Fruit fly (Drosophila melanogaster) whole organism, prepupa: ENCODE data around the gene emc.

ENCODE experiments used
- Blimp-1 ChIP-seq: fragments of 200-800 bp; sonication (Bioruptor generic); optimal IDR thresholded peaks from 3 replicates; lab custom pipeline; 2017; ENCODE audit warnings: missing biosample characterization, missing genetic modification characterization, mild to moderate bottlenecking, moderate library complexity, missing genetic modification reagents
- CG10631 ChIP-seq: fragments of 200-800 bp; sonication (Bioruptor generic); optimal IDR thresholded peaks from 2 replicates; lab custom pipeline; 2016; ENCODE audit warnings: missing biosample characterization, missing genetic modification characterization
- CG11294 ChIP-seq: fragments of 200-800 bp; sonication (Bioruptor generic); IDR thresholded peaks from 2 replicates; pipeline ENCODE4 v1.3.6; 2022; ENCODE audit warnings: missing biosample characterization, missing genetic modification characterization
- CG11762 ChIP-seq: fragments of 200-800 bp; sonication (Bioruptor generic); optimal IDR thresholded peaks from 3 replicates; lab custom pipeline; 2016; ENCODE audit warnings: missing biosample characterization, missing genetic modification characterization; ENCODE audit not compliant: insufficient read depth
- CG11902 ChIP-seq: fragments of 200-800 bp; sonication (Bioruptor generic); optimal IDR thresholded peaks from 3 replicates; lab custom pipeline; 2016; ENCODE audit warnings: missing biosample characterization, missing genetic modification characterization
- CG15336 ChIP-seq: fragments of 200-800 bp; sonication (Bioruptor generic); IDR thresholded peaks from 2 replicates; pipeline ENCODE4 v1.3.6; 2022; ENCODE audit warnings: missing biosample characterization, missing genetic modification characterization
- CG16779 ChIP-seq: fragments of 200-800 bp; sonication (Bioruptor generic); optimal IDR thresholded peaks from 3 replicates; lab custom pipeline; 2017; ENCODE audit warnings: missing biosample characterization, mild to moderate bottlenecking, missing genetic modification characterization
- CG31627 ChIP-seq: fragments of 200-800 bp; sonication (Bioruptor generic); optimal IDR thresholded peaks from 3 replicates; lab custom pipeline; 2016; ENCODE audit warnings: missing biosample characterization, missing genetic modification characterization
- CG32006 ChIP-seq: fragments of 200-800 bp; sonication (Bioruptor generic); optimal IDR thresholded peaks from 3 replicates; lab custom pipeline; 2017; ENCODE audit warnings: missing biosample characterization, mild to moderate bottlenecking, missing genetic modification characterization
- CG3919 ChIP-seq: fragments of 200-800 bp; sonication (Bioruptor generic); optimal IDR thresholded peaks from 3 replicates; lab custom pipeline; 2016; ENCODE audit warnings: missing biosample characterization, missing genetic modification characterization
- CG4318 ChIP-seq: fragments of 200-800 bp; sonication (Bioruptor generic); optimal IDR thresholded peaks from 3 replicates; lab custom pipeline; 2017; ENCODE audit warnings: missing biosample characterization, mild to moderate bottlenecking, missing genetic modification characterization
- CG6163 ChIP-seq: fragments of 200-800 bp; sonication (Bioruptor generic); IDR thresholded peaks from 3 replicates; pipeline ENCODE4 v1.3.6; 2022; ENCODE audit warnings: missing biosample characterization, missing genetic modification characterization
- CG6276 ChIP-seq: fragments of 200-800 bp; sonication (Bioruptor generic); optimal IDR thresholded peaks from 2 replicates; lab custom pipeline; 2017; ENCODE audit warnings: missing biosample characterization, mild to moderate bottlenecking, missing genetic modification characterization
- CG6792 ChIP-seq: fragments of 200-800 bp; sonication (Bioruptor generic); optimal IDR thresholded peaks from 3 replicates; lab custom pipeline; 2016; ENCODE audit warnings: missing biosample characterization, missing genetic modification characterization
- CG6808 ChIP-seq: fragments of 200-800 bp; sonication (Bioruptor generic); optimal IDR thresholded peaks from 3 replicates; lab custom pipeline; 2017; ENCODE audit warnings: missing biosample characterization, missing genetic modification characterization, mild to moderate bottlenecking, moderate library complexity, missing genetic modification reagents
- CG6854 ChIP-seq: fragments of 200-800 bp; sonication (Bioruptor generic); optimal IDR thresholded peaks from 2 replicates; lab custom pipeline; 2017; ENCODE audit warnings: missing biosample characterization, mild to moderate bottlenecking, missing genetic modification characterization
- CG7368 ChIP-seq: fragments of 200-800 bp; sonication (Bioruptor generic); optimal IDR thresholded peaks from 3 replicates; lab custom pipeline; 2016; ENCODE audit warnings: missing biosample characterization, missing genetic modification characterization
- CG8119 ChIP-seq: fragments of 200-800 bp; sonication (Bioruptor generic); IDR thresholded peaks from 3 replicates; pipeline ENCODE4 v1.3.6; 2022; ENCODE audit warnings: missing biosample characterization, missing genetic modification characterization
- CG8319 ChIP-seq: fragments of 200-800 bp; sonication (Bioruptor generic); optimal IDR thresholded peaks from 3 replicates; lab custom pipeline; 2016; ENCODE audit warnings: missing biosample characterization, missing genetic modification characterization
- CG8632 ChIP-seq: fragments of 200-800 bp; sonication (Bioruptor generic); optimal IDR thresholded peaks from 3 replicates; lab custom pipeline; 2016; ENCODE audit warnings: missing biosample characterization, missing genetic modification characterization
- Eip75B ChIP-seq: fragments of 200-800 bp; sonication (Bioruptor generic); optimal IDR thresholded peaks from 3 replicates; lab custom pipeline; 2016; ENCODE audit warnings: missing biosample characterization, missing genetic modification characterization
- Eip78C ChIP-seq: fragments of 200-800 bp; sonication (Bioruptor generic); peaks from one replicate; lab custom pipeline; 2016; ENCODE audit warnings: missing biosample characterization, missing genetic modification characterization
- Eip93F ChIP-seq: fragments of 200-800 bp; sonication (Bioruptor generic); optimal IDR thresholded peaks from 2 replicates; lab custom pipeline; 2016; ENCODE audit warnings: missing biosample characterization, mild to moderate bottlenecking, missing genetic modification characterization
- Ets96B ChIP-seq: fragments of 200-800 bp; optimal IDR thresholded peaks from 2 replicates; lab custom pipeline; 2019; ENCODE audit warnings: missing biosample characterization, mild to moderate bottlenecking, missing genetic modification characterization, moderate library complexity
- Gug ChIP-seq: fragments of 200-800 bp; sonication (Bioruptor generic); IDR thresholded peaks from 2 replicates; pipeline ENCODE4 v1.3.6; 2022; ENCODE audit warnings: missing biosample characterization, missing genetic modification characterization
- Hr38 ChIP-seq: sonication (Bioruptor generic); optimal IDR thresholded peaks from 2 replicates; lab custom pipeline; 2016; ENCODE audit warnings: missing biosample characterization, missing genetic modification characterization
- Lpt ChIP-seq: fragments of 200-800 bp; sonication (Bioruptor generic); optimal IDR thresholded peaks from 3 replicates; lab custom pipeline; 2016; ENCODE audit warnings: missing biosample characterization, missing genetic modification characterization
- Met ChIP-seq: fragments of 200-800 bp; sonication (Bioruptor generic); optimal IDR thresholded peaks from 3 replicates; lab custom pipeline; 2016; ENCODE audit warnings: missing biosample characterization, missing genetic modification characterization
- OdsH ChIP-seq: fragments of 200-800 bp; sonication (Bioruptor generic); optimal IDR thresholded peaks from 3 replicates; lab custom pipeline; 2016; ENCODE audit warnings: missing biosample characterization, missing genetic modification characterization
- Smox ChIP-seq: fragments of 200-800 bp; sonication (Bioruptor generic); optimal IDR thresholded peaks from 3 replicates; lab custom pipeline; 2016; ENCODE audit warnings: missing biosample characterization, missing genetic modification characterization
- Sox14 ChIP-seq: fragments of 200-800 bp; sonication (Bioruptor generic); optimal IDR thresholded peaks from 3 replicates; lab custom pipeline; 2016; ENCODE audit warnings: missing biosample characterization, missing genetic modification characterization
- Sox15 ChIP-seq: fragments of 200-800 bp; sonication (Bioruptor generic); optimal IDR thresholded peaks from 3 replicates; lab custom pipeline; 2016; ENCODE audit warnings: missing biosample characterization, missing genetic modification characterization
- achi ChIP-seq: fragments of 200-800 bp; sonication (Bioruptor generic); optimal IDR thresholded peaks from 3 replicates; lab custom pipeline; 2016; ENCODE audit warnings: missing biosample characterization, missing genetic modification characterization
- acj6 ChIP-seq: fragments of 200-800 bp; sonication (Bioruptor generic); optimal IDR thresholded peaks from 3 replicates; lab custom pipeline; 2016; ENCODE audit warnings: missing biosample characterization, missing genetic modification characterization
- cyc ChIP-seq: fragments of 200-800 bp; sonication (Bioruptor generic); optimal IDR thresholded peaks from 3 replicates; lab custom pipeline; 2016; ENCODE audit warnings: missing biosample characterization, missing genetic modification characterization
- dsx ChIP-seq: fragments of 200-800 bp; optimal IDR thresholded peaks from 3 replicates; lab custom pipeline; 2019; ENCODE audit warnings: missing biosample characterization, mild to moderate bottlenecking, missing genetic modification characterization, moderate library complexity; ENCODE audit not compliant: poor library complexity, severe bottlenecking
- eg ChIP-seq: fragments of 200-800 bp; sonication (Bioruptor generic); IDR thresholded peaks from 3 replicates; pipeline ENCODE4 v1.3.6; 2022; ENCODE audit warnings: missing biosample characterization, missing genetic modification characterization
- fd59A ChIP-seq: fragments of 200-800 bp; sonication (Bioruptor generic); optimal IDR thresholded peaks from 2 replicates; lab custom pipeline; 2017; ENCODE audit warnings: missing biosample characterization, mild to moderate bottlenecking, missing genetic modification characterization, missing genetic modification reagents
- fd85E ChIP-seq: fragments of 200-800 bp; sonication (Bioruptor generic); optimal IDR thresholded peaks from 3 replicates; lab custom pipeline; 2016; ENCODE audit warnings: missing biosample characterization, missing genetic modification characterization
- fkh ChIP-seq: fragments of 200-800 bp; sonication (Bioruptor generic); optimal IDR thresholded peaks from 3 replicates; lab custom pipeline; 2017; ENCODE audit warnings: missing biosample characterization, mild to moderate bottlenecking, missing genetic modification characterization, moderate library complexity
- lz ChIP-seq: fragments of 200-800 bp; sonication (Bioruptor generic); optimal IDR thresholded peaks from 3 replicates; lab custom pipeline; 2016; ENCODE audit warnings: missing biosample characterization, missing genetic modification characterization
- net ChIP-seq: fragments of 200-800 bp; sonication (Bioruptor generic); optimal IDR thresholded peaks from 3 replicates; lab custom pipeline; 2016; ENCODE audit warnings: missing biosample characterization, missing genetic modification characterization
- salr ChIP-seq, 2 experiments: fragments of 200-800 bp; sonication (Bioruptor generic); optimal IDR thresholded peaks; 3 replicates each; lab custom pipeline; 2016 to 2018; ENCODE audit warnings: missing biosample characterization in 2 of 2, missing genetic modification characterization in 2 of 2, mild to moderate bottlenecking in 1 of 2
- spab ChIP-seq: fragments of 200-800 bp; sonication (Bioruptor generic); optimal IDR thresholded peaks from 2 replicates; lab custom pipeline; 2017; ENCODE audit warnings: missing biosample characterization, mild to moderate bottlenecking, missing genetic modification characterization, missing genetic modification reagents
- svp ChIP-seq: fragments of 200-800 bp; sonication (Bioruptor generic); peaks from one replicate; lab custom pipeline; 2016; ENCODE audit warnings: missing biosample characterization, missing genetic modification characterization
- topi ChIP-seq: fragments of 200-800 bp; sonication (Bioruptor generic); optimal IDR thresholded peaks from 3 replicates; lab custom pipeline; 2016; ENCODE audit warnings: missing biosample characterization, missing genetic modification characterization
- vri ChIP-seq: fragments of 200-800 bp; sonication (Bioruptor generic); optimal IDR thresholded peaks from 3 replicates; lab custom pipeline; 2016; ENCODE audit warnings: missing biosample characterization, mild to moderate bottlenecking, missing genetic modification characterization

emc gene

DNA sequence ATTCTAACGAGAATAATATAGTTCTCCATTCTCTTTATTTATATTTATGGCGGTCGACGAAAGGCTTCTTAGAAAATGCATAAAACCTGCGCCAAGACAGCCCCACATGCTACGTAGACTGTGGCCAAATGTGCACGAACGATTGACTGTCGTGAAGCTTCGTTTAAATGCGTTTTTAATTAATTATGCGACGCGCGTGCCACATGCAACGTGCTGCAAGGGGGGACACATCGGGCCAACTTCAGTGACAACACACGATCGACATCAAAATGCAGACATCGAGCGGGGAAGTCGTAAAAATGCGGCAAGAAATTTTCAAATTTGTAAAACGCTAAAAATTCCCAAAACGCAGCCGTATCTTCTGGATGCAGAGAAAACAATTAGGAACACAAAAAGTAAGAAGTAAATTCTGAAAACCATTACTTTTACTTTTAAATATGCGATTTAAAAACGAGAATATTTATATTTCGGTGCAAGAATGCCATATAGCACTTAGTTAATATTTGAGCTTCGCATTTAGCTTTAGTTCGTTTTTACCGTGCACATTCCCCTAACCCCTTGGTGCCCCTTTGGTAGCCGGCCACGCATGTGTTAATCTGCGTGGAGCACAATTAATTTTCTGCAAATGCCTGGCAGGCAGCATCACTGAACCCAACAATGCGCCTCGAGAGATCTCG lies 50.8 kb downstream of the emc start (continued):
- TF ChIP-seq acj6 (GFP tag; lab: Kevin White, UChicago), result peak; percentile 47
- no peak for TF ChIP-seq Gug (GFP tag; lab: Robert Waterston, UW)
- TF ChIP-seq OdsH (GFP tag; lab: Kevin White, UChicago), result peak; percentile 58
- TF ChIP-seq cyc (GFP tag; lab: Kevin White, UChicago), result peak; percentile 79
- TF ChIP-seq CG6276 (GFP tag; lab: Kevin White, UChicago), result peak; percentile 27
- peak; percentile 92 for TF ChIP-seq svp
- peak; percentile 46 for TF ChIP-seq CG8319
- TF ChIP-seq Ets96B, result peak; percentile 60
- peak; percentile 62 for TF ChIP-seq Blimp-1 (GFP tag; lab: Kevin White, UChicago)
- peak; percentile 63 for TF ChIP-seq CG32006 (GFP tag; lab: Kevin White, UChicago)
- TF ChIP-seq, all 60 proteins: peak for 50

DNA sequence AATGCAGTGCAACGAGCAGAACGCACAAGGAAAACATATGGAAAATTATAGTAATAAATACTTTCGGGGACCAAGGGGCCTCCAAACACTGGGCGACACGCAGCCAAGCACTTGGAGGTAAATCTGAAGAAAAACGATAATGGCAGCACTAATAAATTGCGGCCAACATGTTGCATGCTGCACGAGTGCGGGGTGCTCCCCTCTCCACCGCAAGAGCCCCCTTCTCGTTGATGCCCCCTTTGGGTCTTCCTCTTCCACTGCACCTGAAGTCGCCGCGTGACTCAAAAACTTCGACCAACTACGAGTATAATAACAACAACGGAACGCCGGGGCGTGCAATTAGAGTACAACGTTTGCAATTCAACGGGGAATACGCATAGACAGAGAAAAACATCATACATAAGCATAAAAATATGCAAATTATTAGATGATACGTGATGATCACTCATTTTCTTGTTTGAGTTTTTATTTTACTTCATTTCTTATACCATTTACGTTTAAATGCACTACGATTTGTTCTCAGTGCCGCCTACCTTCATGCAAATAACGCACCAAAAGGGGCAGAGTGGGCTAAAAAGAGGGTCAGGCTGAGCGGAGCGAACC lies 52.8 kb downstream of the emc start:
- TF ChIP-seq Blimp-1 (GFP tag; lab: Kevin White, UChicago) (peak; percentile 47), CG8119 (GFP tag; lab: Robert Waterston, UW) (peak; percentile 72), spab (GFP tag; lab: Kevin White, UChicago) (peak; percentile 57), Lpt (GFP tag; lab: Kevin White, UChicago) (peak; percentile 24), OdsH (GFP tag; lab: Kevin White, UChicago) (peak; percentile 69), CG6792 (GFP tag; lab: Kevin White, UChicago) (peak; percentile 67), dsx (GFP tag; lab: Kevin White, UChicago) (no peak), CG6163 (GFP tag; lab: Robert Waterston, UW) (peak; percentile 56; the same call in 2 of the 3 replicates), lz (peak; percentile 83), Eip78C (peak; percentile 50), CG16779 (tag; lab: Kevin White, UChicago) (peak; percentile 13), Sox14 (GFP tag; lab: Kevin White, UChicago) (peak; percentile 82), fd85E (GFP tag; lab: Kevin White, UChicago) (peak; percentile 37), Met (GFP tag; lab: Kevin White, UChicago) (peak; percentile 86), Hr38 (GFP tag; lab: Kevin White, UChicago) (no peak), svp (peak; percentile 63), achi (GFP tag; lab: Kevin White, UChicago) (peak; percentile 74), CG11762 (GFP tag; lab: Kevin White, UChicago) (peak; percentile 54), fkh (no peak), CG31627 (peak; percentile 85), acj6 (GFP tag; lab: Kevin White, UChicago) (peak; percentile 81), Eip93F (GFP tag; lab: Kevin White, UChicago) (peak; percentile 35), Sox15 (GFP tag; lab: Kevin White, UChicago) (peak; percentile 61), eg (GFP tag; lab: Robert Waterston, UW) (peak; percentile 83), net (GFP tag; lab: Kevin White, UChicago) (peak; percentile 59), vri (GFP tag; lab: Kevin White, UChicago) (peak; percentile 61), topi (peak; percentile 83), CG3919 (GFP tag; lab: Kevin White, UChicago) (peak; percentile 81), fd59A (peak; percentile 54), CG11294 (GFP tag; lab: Robert Waterston, UW) (peak; percentile 54), CG11902 (GFP tag; lab: Kevin White, UChicago) (peak; percentile 71), Eip75B (peak; percentile 65), CG15336 (GFP tag; lab: Robert Waterston, UW) (peak; percentile 78), CG4318 (GFP tag; lab: Kevin White, UChicago) (peak; percentile 69), Ets96B (peak; percentile 80), CG8632 (GFP tag; lab: Kevin White, UChicago) (peak; percentile 64), CG10631 (GFP tag; lab: Kevin White, UChicago) (peak; percentile 62), cyc (GFP tag; lab: Kevin White, UChicago) (peak; percentile 85), salr (GFP tag; optimal IDR thresholded peaks at IDR 0.05; lab: Kevin White, UChicago) (peak; percentile 37 to 40), Smox (GFP tag; lab: Kevin White, UChicago) (peak; percentile 84), CG6808 (peak; percentile 60), CG6854 (GFP tag; lab: Kevin White, UChicago) (peak; percentile 64), CG7368 (GFP tag; lab: Kevin White, UChicago) (peak; percentile 71)
